Fruit fly (Drosophila melanogaster) whole organism, embryonic: ENCODE results near the gene CG44362.

Experiments used
- Abd-B ChIP-seq: fragments of 200-800 bp; sonication (Bioruptor generic); optimal IDR thresholded peaks from 2 replicates; lab custom pipeline; 2018; ENCODE audit warnings: missing biosample characterization, mild to moderate bottlenecking, missing genetic modification characterization, moderate library complexity
- Blimp-1 ChIP-seq: fragments of 200-800 bp; sonication (Bioruptor generic); optimal IDR thresholded peaks from 3 replicates; lab custom pipeline; 2018; ENCODE audit warnings: missing biosample characterization, missing genetic modification characterization, mild to moderate bottlenecking, moderate library complexity, missing genetic modification reagents
- CG13424 ChIP-seq: fragments of 200-800 bp; sonication (Bioruptor generic); optimal IDR thresholded peaks from 2 replicates; lab custom pipeline; 2019; ENCODE audit warnings: missing biosample characterization, mild to moderate bottlenecking, missing genetic modification characterization, moderate library complexity
- CG15269 ChIP-seq: fragments of 200-800 bp; sonication (Bioruptor generic); optimal IDR thresholded peaks from 2 replicates; lab custom pipeline; 2018; ENCODE audit warnings: missing biosample characterization, mild to moderate bottlenecking, missing genetic modification characterization, moderate library complexity
- CG16815 ChIP-seq: fragments of 200-800 bp; sonication (Bioruptor generic); optimal IDR thresholded peaks from 3 replicates; lab custom pipeline; 2017; ENCODE audit warnings: missing biosample characterization, mild to moderate bottlenecking, missing genetic modification characterization
- CG18619 ChIP-seq: fragments of 200-800 bp; sonication (Bioruptor generic); optimal IDR thresholded peaks from 3 replicates; lab custom pipeline; 2017; ENCODE audit warnings: missing biosample characterization, mild to moderate bottlenecking, missing genetic modification characterization
- CG2199 ChIP-seq: fragments of 200-800 bp; sonication (Bioruptor generic); IDR thresholded peaks from 3 replicates; pipeline ENCODE4 v1.3.6; 2022; ENCODE audit warnings: missing biosample characterization, missing genetic modification characterization
- CG2202 ChIP-seq: fragments of 200-800 bp; sonication (Bioruptor generic); optimal IDR thresholded peaks from 2 replicates; lab custom pipeline; 2018; ENCODE audit warnings: missing biosample characterization, mild to moderate bottlenecking, missing genetic modification characterization
- CG3726 ChIP-seq: fragments of 200-800 bp; sonication (Bioruptor generic); IDR thresholded peaks from 3 replicates; pipeline ENCODE4, ENCODE4 v1.3.6; 2022; ENCODE audit warnings: missing biosample characterization, missing genetic modification characterization
- CG4820 ChIP-seq: fragments of 200-800 bp; sonication (Bioruptor generic); optimal IDR thresholded peaks from 3 replicates; lab custom pipeline; 2016; ENCODE audit warnings: missing biosample characterization, missing genetic modification characterization
- CG7556 ChIP-seq: fragments of 200-800 bp; sonication (Bioruptor generic); optimal IDR thresholded peaks from 2 replicates; lab custom pipeline; 2017; ENCODE audit warnings: missing biosample characterization, mild to moderate bottlenecking, missing genetic modification characterization
- CG7839 ChIP-seq: fragments of 200-800 bp; sonication (Bioruptor generic); optimal IDR thresholded peaks from 3 replicates; lab custom pipeline; 2018; ENCODE audit warnings: missing biosample characterization, mild to moderate bottlenecking, missing genetic modification characterization, moderate library complexity
- CG7928 ChIP-seq: fragments of 200-800 bp; sonication (Bioruptor generic); optimal IDR thresholded peaks from 2 replicates; lab custom pipeline; 2017; ENCODE audit warnings: missing biosample characterization, mild to moderate bottlenecking, missing genetic modification characterization
- CG8359 ChIP-seq: fragments of 200-800 bp; sonication (Bioruptor generic); optimal IDR thresholded peaks from 2 replicates; lab custom pipeline; 2017; ENCODE audit warnings: missing biosample characterization, mild to moderate bottlenecking, missing genetic modification characterization, borderline replicate concordance
- CG9215 ChIP-seq: fragments of 200-800 bp; sonication (Bioruptor generic); IDR thresholded peaks from 2 replicates; pipeline ENCODE4 v1.3.6; 2022; ENCODE audit warnings: missing biosample characterization, missing genetic modification characterization
- CG9609 ChIP-seq: fragments of 200-800 bp; sonication (Bioruptor generic); optimal IDR thresholded peaks from 3 replicates; lab custom pipeline; 2016; ENCODE audit warnings: missing biosample characterization, missing genetic modification characterization
- Dp ChIP-seq: fragments of 200-800 bp; sonication (Bioruptor generic); optimal IDR thresholded peaks from 2 replicates; lab custom pipeline; 2018; ENCODE audit warnings: missing biosample characterization, mild to moderate bottlenecking, missing genetic modification characterization, moderate library complexity
- Ets65A ChIP-seq: fragments of 200-800 bp; sonication (Bioruptor generic); peaks from one replicate; lab custom pipeline; 2016; ENCODE audit warnings: missing biosample characterization, missing genetic modification characterization
- GATAe ChIP-seq: fragments of 200-800 bp; sonication (Bioruptor generic); conservative IDR thresholded peaks from 2 replicates; pipeline ENCODE4 v1.3.6; 2022; ENCODE audit warnings: missing biosample characterization, missing genetic modification characterization
- Gug ChIP-seq: fragments of 200-800 bp; sonication (Bioruptor generic); IDR thresholded peaks from 4 replicates; pipeline ENCODE4 v1.3.6; 2022; ENCODE audit warnings: missing biosample characterization, missing genetic modification characterization
- Hey ChIP-seq: fragments of 200-800 bp; sonication (Bioruptor generic); optimal IDR thresholded peaks from 3 replicates; lab custom pipeline; 2018; ENCODE audit warnings: missing biosample characterization, mild to moderate bottlenecking, missing genetic modification characterization
- Max ChIP-seq: fragments of 200-800 bp; sonication (Bioruptor generic); optimal IDR thresholded peaks from 2 replicates; lab custom pipeline; 2016; ENCODE audit warnings: missing biosample characterization, mild to moderate bottlenecking, missing genetic modification characterization
- Oaz ChIP-seq: fragments of 200-800 bp; sonication (Bioruptor generic); IDR thresholded peaks from 2 replicates; pipeline ENCODE4 v1.3.6; 2022; ENCODE audit warnings: missing biosample characterization, missing genetic modification characterization
- Ptx1 ChIP-seq: fragments of 200-800 bp; sonication (Bioruptor generic); IDR thresholded peaks from 2 replicates; pipeline ENCODE4 v1.3.6; 2022; ENCODE audit warnings: missing biosample characterization, missing genetic modification characterization
- ac ChIP-seq: fragments of 200-800 bp; sonication (Bioruptor generic); optimal IDR thresholded peaks from 3 replicates; lab custom pipeline; 2017; ENCODE audit warnings: missing biosample characterization, mild to moderate bottlenecking, missing genetic modification characterization
- ap ChIP-seq: fragments of 200-800 bp; sonication (Bioruptor generic); IDR thresholded peaks from 2 replicates; pipeline ENCODE4 v1.3.6; 2022; ENCODE audit warnings: missing biosample characterization, missing genetic modification characterization
- ase ChIP-seq: fragments of 200-800 bp; sonication (Bioruptor generic); IDR thresholded peaks from 3 replicates; pipeline ENCODE4 v1.3.6; 2022; ENCODE audit warnings: missing biosample characterization, missing genetic modification characterization
- ato ChIP-seq: fragments of 200-800 bp; sonication (Bioruptor generic); IDR thresholded peaks from 2 replicates; pipeline ENCODE4 v1.3.6; 2022; ENCODE audit warnings: missing biosample characterization, missing genetic modification characterization; ENCODE audit not compliant: partially characterized antibody
- caup ChIP-seq: fragments of 200-800 bp; sonication (Bioruptor generic); optimal IDR thresholded peaks from 3 replicates; lab custom pipeline; 2017; ENCODE audit warnings: missing biosample characterization, mild to moderate bottlenecking, missing genetic modification characterization, moderate library complexity; ENCODE audit not compliant: severe bottlenecking
- chn ChIP-seq: fragments of 200-800 bp; sonication (Bioruptor generic); optimal IDR thresholded peaks from 2 replicates; lab custom pipeline; 2016; ENCODE audit warnings: missing biosample characterization, missing genetic modification characterization
- crp ChIP-seq, 2 experiments: fragments of 200-800 bp; sonication (Bioruptor generic); optimal IDR thresholded peaks; 2 replicates in 1 of 2; 3 replicates in 1 of 2; lab custom pipeline; 2017; ENCODE audit warnings: missing biosample characterization in 2 of 2, missing genetic modification characterization in 2 of 2, mild to moderate bottlenecking in 1 of 2, moderate library complexity in 1 of 2
- dm ChIP-seq: fragments of 200-800 bp; sonication (Bioruptor generic); optimal IDR thresholded peaks from 3 replicates; lab custom pipeline; 2016; ENCODE audit warnings: missing biosample characterization, missing genetic modification characterization
- dmrt11E ChIP-seq: fragments of 200-800 bp; sonication (Bioruptor generic); optimal IDR thresholded peaks from 3 replicates; lab custom pipeline; 2018; ENCODE audit warnings: missing biosample characterization, mild to moderate bottlenecking, missing genetic modification characterization, moderate library complexity
- ems ChIP-seq: fragments of 200-800 bp; sonication (Bioruptor generic); optimal IDR thresholded peaks from 3 replicates; lab custom pipeline; 2016; ENCODE audit warnings: missing biosample characterization, missing genetic modification characterization
- ewg ChIP-seq: fragments of 200-800 bp; sonication (Bioruptor generic); optimal IDR thresholded peaks from 3 replicates; lab custom pipeline; 2017; ENCODE audit warnings: mild to moderate bottlenecking, missing biosample characterization, missing genetic modification reagents, missing genetic modification characterization
- hbn ChIP-seq: fragments of 200-800 bp; sonication (Bioruptor generic); IDR thresholded peaks from 2 replicates; pipeline ENCODE4 v1.3.6; 2022; ENCODE audit warnings: missing biosample characterization, missing genetic modification characterization; ENCODE audit not compliant: partially characterized antibody
- hth ChIP-seq: fragments of >200 bp; optimal IDR thresholded peaks from 2 replicates; lab custom pipeline; 2017; ENCODE audit warnings: inconsistent platforms
- jigr1 ChIP-seq: fragments of 200-800 bp; sonication (Bioruptor generic); IDR thresholded peaks from 3 replicates; pipeline ENCODE4 v1.3.6; 2022; ENCODE audit warnings: missing biosample characterization, missing genetic modification characterization
- kay ChIP-seq: fragments of 200-800 bp; sonication (Bioruptor generic); optimal IDR thresholded peaks from 2 replicates; lab custom pipeline; 2016; ENCODE audit warnings: missing biosample characterization, missing genetic modification characterization
- ken ChIP-seq: fragments of 200-800 bp; sonication (Bioruptor generic); IDR thresholded peaks from 3 replicates; pipeline ENCODE4 v1.3.6; 2022; ENCODE audit warnings: missing biosample characterization, missing genetic modification characterization
- oc ChIP-seq: fragments of 200-800 bp; sonication (Bioruptor generic); optimal IDR thresholded peaks from 2 replicates; lab custom pipeline; 2018; ENCODE audit warnings: missing biosample characterization, mild to moderate bottlenecking, missing genetic modification characterization, moderate library complexity
- pum ChIP-seq: fragments of 200-800 bp; sonication (Bioruptor generic); optimal IDR thresholded peaks from 2 replicates; lab custom pipeline; 2016; ENCODE audit warnings: missing biosample characterization, missing genetic modification characterization
- sens-2 ChIP-seq: fragments of 200-800 bp; sonication (Bioruptor generic); IDR thresholded peaks from 2 replicates; pipeline ENCODE4 v1.3.6; 2022; ENCODE audit warnings: missing biosample characterization, missing genetic modification characterization
- seq ChIP-seq: fragments of 200-800 bp; sonication (Bioruptor generic); IDR thresholded peaks from 2 replicates; pipeline ENCODE4 v1.3.6; 2022; ENCODE audit warnings: missing biosample characterization, missing genetic modification characterization
- trem ChIP-seq: fragments of 200-800 bp; optimal IDR thresholded peaks from 3 replicates; lab custom pipeline; 2019; ENCODE audit warnings: missing biosample characterization, mild to moderate bottlenecking, missing genetic modification characterization, moderate library complexity
- tup ChIP-seq: fragments of 200-800 bp; sonication (Bioruptor generic); optimal IDR thresholded peaks from 2 replicates; lab custom pipeline; 2016; ENCODE audit warnings: missing biosample characterization, mild to moderate bottlenecking, missing genetic modification characterization, moderate library complexity
- wdn ChIP-seq: fragments of 200-800 bp; sonication (Bioruptor generic); IDR thresholded peaks from 2 replicates; pipeline ENCODE4 v1.3.6; 2022; ENCODE audit warnings: missing biosample characterization, missing genetic modification characterization
- wor ChIP-seq: fragments of 200-800 bp; sonication (Bioruptor generic); IDR thresholded peaks from 2 replicates; pipeline ENCODE4 v1.3.6; 2022; ENCODE audit warnings: missing biosample characterization, missing genetic modification characterization

Gene CG44362

DNA sequence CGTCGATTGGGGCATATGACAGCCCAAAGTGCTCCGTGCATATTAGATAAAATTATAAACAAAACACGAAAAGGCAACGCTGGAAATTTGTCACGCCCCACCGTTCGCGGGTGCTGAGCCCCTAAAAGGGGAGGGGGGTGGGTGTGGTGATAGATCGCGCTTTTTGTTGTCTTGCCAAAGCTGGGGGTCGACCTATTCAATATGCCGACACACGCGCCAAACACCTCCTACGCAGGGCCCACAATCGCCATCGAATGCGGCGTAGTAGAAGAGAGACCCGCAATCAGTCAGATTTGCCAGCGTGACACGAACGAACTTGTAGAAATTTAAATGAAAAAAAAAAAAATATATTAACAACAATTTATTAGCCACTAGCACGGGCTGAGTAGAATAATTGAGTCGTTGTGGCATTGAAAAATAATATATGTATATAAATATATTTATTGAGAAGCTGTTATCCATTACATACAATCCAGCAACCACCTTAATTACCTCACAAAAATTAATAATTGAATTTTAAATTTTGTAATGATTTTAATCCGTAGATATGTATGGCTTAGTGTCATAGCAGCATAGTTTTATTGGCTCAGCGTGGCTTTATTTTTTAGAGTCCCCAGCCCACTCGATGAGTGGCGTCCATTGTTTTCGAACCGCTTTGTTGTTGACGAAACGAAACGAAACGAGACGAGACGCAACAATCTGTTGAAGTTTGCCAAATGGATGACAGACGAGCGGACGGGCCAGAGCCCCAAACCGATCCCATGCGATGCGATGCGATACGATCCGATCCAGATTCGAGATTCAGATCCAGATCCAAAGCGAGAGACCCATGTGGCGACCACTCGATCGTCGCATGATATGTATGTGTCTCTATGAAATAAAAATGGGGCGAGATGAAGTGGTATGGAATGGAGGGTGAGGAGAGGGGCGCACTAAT is 48.1 kb upstream of the CG44362 start (continued):
- TF ChIP-seq CG4820 (peak; percentile 76), ewg (peak; percentile 80), hth (no peak), Hey (no peak), caup (GFP tag; lab: Kevin White, UChicago) (peak; percentile 82), Abd-B (GFP tag; lab: Kevin White, UChicago) (peak; percentile 65), ase (GFP tag; lab: Robert Waterston, UW) (peak; percentile 89), GATAe (GFP tag; lab: Robert Waterston, UW) (no peak; the same call in 1 of the 2 replicates), CG18619 (GFP tag; lab: Kevin White, UChicago) (peak; percentile 90), seq (GFP tag; lab: Robert Waterston, UW) (peak; percentile 96), ato (GFP tag; lab: Robert Waterston, UW) (0 out of 2 replicates have a peak, but pooled peaks have one; percentile 33), CG16815 (GFP tag; lab: Kevin White, UChicago) (peak; percentile 75), wdn (GFP tag; lab: Robert Waterston, UW) (peak; percentile 78), ac (GFP tag; lab: Kevin White, UChicago) (peak; percentile 17), Max (GFP tag; lab: Kevin White, UChicago) (peak; percentile 31), CG8359 (GFP tag; lab: Kevin White, UChicago) (peak; percentile 18), chn (GFP tag; lab: Kevin White, UChicago) (peak; percentile 22), Gug (GFP tag; lab: Robert Waterston, UW) (no peak; the same call in 3 of the 4 replicates), CG9215 (GFP tag; lab: Robert Waterston, UW) (peak; percentile 87), Dp (no peak), crp (GFP tag; optimal IDR thresholded peaks at IDR 0.05; lab: Kevin White, UChicago) (peak in 1 of 2 experiments; percentile 34), CG7928 (GFP tag; lab: Kevin White, UChicago) (peak; percentile 52), trem (tag; lab: Kevin White, UChicago) (peak; percentile 40), Oaz (peak; percentile 71), ap (peak; percentile 88), Ptx1 (GFP tag; lab: Robert Waterston, UW) (peak; percentile 92), Blimp-1 (GFP tag; lab: Kevin White, UChicago) (peak; percentile 77), CG13424 (tag; lab: Kevin White, UChicago) (peak; percentile 96), jigr1 (GFP tag; lab: Robert Waterston, UW) (peak; percentile 81), kay (GFP tag; lab: Kevin White, UChicago) (no peak), CG7556 (GFP tag; lab: Kevin White, UChicago) (peak; percentile 93), dm (GFP tag; lab: Kevin White, UChicago) (no peak), hbn (GFP tag; lab: Robert Waterston, UW) (no peak), sens-2 (GFP tag; lab: Robert Waterston, UW) (peak; percentile 85), pum (GFP tag; lab: Kevin White, UChicago) (no peak), wor (peak; percentile 91), CG2202 (tag; lab: Kevin White, UChicago) (peak; percentile 75), CG7839 (tag; lab: Kevin White, UChicago) (peak; percentile 90), Ets65A (no peak), ems (no peak), CG2199 (GFP tag; lab: Robert Waterston, UW) (no peak), oc (peak; percentile 94), CG15269 (tag; lab: Kevin White, UChicago) (peak; percentile 96), CG9609 (GFP tag; lab: Kevin White, UChicago) (no peak), dmrt11E (tag; lab: Kevin White, UChicago) (peak; percentile 74), tup (GFP tag; lab: Kevin White, UChicago) (no peak), CG3726 (GFP tag; lab: Robert Waterston, UW) (peak; percentile 85), ken (peak; percentile 81)
